Worm (Caenorhabditis elegans): ENCODE measurements around the gene mca-3.
A peak's percentile ranks its signal among the peaks of the same experiment; 100 is the strongest.

DNA sequence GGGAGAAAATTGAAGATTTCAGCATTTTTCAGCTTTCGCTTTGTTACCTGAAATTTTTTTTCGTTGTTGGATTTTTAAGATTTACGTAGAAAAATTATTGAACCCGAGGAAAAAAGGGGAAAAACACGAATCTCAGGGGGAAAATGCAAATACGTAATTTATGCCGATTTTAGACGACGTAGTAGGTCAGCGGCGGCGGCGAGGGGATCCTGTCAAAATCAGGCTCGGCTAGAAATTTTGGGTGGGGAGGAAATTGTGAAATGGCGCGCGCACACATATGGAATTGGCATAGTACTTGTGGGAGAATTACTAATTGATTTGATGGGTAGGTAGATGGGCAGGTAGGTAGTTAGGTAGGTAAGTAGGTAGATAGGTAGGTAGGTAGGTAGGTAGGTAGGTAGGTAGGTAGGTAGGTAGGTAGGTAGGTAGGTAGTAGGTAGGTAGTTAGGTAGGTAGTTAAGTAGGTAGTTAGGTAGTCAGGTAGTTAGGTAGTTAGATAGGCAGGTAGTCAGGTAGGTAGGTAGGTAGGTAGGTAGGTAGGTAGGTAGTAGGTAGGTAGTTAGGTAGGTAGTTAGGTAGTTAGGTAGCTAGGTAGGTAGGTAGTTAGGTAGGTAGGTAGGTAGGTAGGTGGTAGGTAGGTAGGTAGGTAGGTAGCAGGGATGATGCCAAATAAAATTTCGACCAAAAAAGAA is 43.3 kb upstream of the mca-3 start, which contains the start of gene nlp-81:
- TF ChIP-seq sptf-1 (tag; optimal IDR thresholded peaks at IDR 0.05) (peak; percentile 66), unc-120 (tag; optimal IDR thresholded peaks at IDR 0.05; ENCODE audit: poor library complexity, severe bottlenecking) (no peak), unc-62 (GFP tag; optimal IDR thresholded peaks at IDR 0.05) (no peak), lsy-2 (tag; optimal IDR thresholded peaks at IDR 0.05) (no peak), ztf-11 (tag; optimal IDR thresholded peaks at IDR 0.05) (no peak), blmp-1 (tag; optimal IDR thresholded peaks at IDR 0.05) (no peak), nhr-237 (tag; optimal IDR thresholded peaks at IDR 0.05) (no peak), elt-1 (tag; optimal IDR thresholded peaks at IDR 0.05; ENCODE audit: borderline replicate concordance, insufficient read depth) (no peak), mep-1 (tag; optimal IDR thresholded peaks at IDR 0.05) (no peak)
